Worm (Caenorhabditis elegans): ENCODE results near the gene col-40.

The col-40 gene

ce11 chrII:1085546-1085945, 21.2 kb downstream of the col-40 start:
- TF ChIP-seq nhr-2 (tag; optimal IDR thresholded peaks at IDR 0.05): no peak
- TF ChIP-seq lin-13 (tag; optimal IDR thresholded peaks at IDR 0.05): no peak
- TF ChIP-seq ces-1 (GFP tag; optimal IDR thresholded peaks at IDR 0.05): no peak
- TF ChIP-seq elt-3 (tag; optimal IDR thresholded peaks at IDR 0.05): no peak
- no peak for TF ChIP-seq tbx-8 (GFP tag; optimal IDR thresholded peaks at IDR 0.05)
- TF ChIP-seq ceh-43 (GFP tag; optimal IDR thresholded peaks at IDR 0.05): no peak
- no peak for TF ChIP-seq ztf-11 (tag; optimal IDR thresholded peaks at IDR 0.05)
- no peak for TF ChIP-seq bed-3 (GFP tag; optimal IDR thresholded peaks at IDR 0.05)
- no peak for TF ChIP-seq snpc-4 (tag; optimal IDR thresholded peaks at IDR 0.05)
- no peak for TF ChIP-seq sem-2 (GFP tag; optimal IDR thresholded peaks at IDR 0.05)
- TF ChIP-seq unc-62 (GFP tag; optimal IDR thresholded peaks at IDR 0.05): no peak
- TF ChIP-seq unc-39 (tag; optimal IDR thresholded peaks at IDR 0.05): no peak
- no peak for TF ChIP-seq nhr-28 (tag; optimal IDR thresholded peaks at IDR 0.05)
- TF ChIP-seq nhr-76 (tag; optimal IDR thresholded peaks at IDR 0.05): no peak
- TF ChIP-seq mep-1 (tag; optimal IDR thresholded peaks at IDR 0.05): no peak
- TF ChIP-seq lsy-2 (tag; optimal IDR thresholded peaks at IDR 0.05): no peak
- TF ChIP-seq M03D4.4 (tag; optimal IDR thresholded peaks at IDR 0.05): no peak

- TF ChIP-seq ces-1 (GFP tag; optimal IDR thresholded peaks at IDR 0.05): peak; percentile 6
- TF ChIP-seq lin-13 (tag; optimal IDR thresholded peaks at IDR 0.05): no peak
- TF ChIP-seq unc-62 (GFP tag; optimal IDR thresholded peaks at IDR 0.05): peak; percentile 71
- TF ChIP-seq ztf-11 (tag; optimal IDR thresholded peaks at IDR 0.05): no peak
- TF ChIP-seq ceh-43 (GFP tag; optimal IDR thresholded peaks at IDR 0.05): no peak
- TF ChIP-seq ceh-83 (GFP tag; optimal IDR thresholded peaks at IDR 0.05): no peak
- no peak for TF ChIP-seq drap-1 (GFP tag; optimal IDR thresholded peaks at IDR 0.05)
- no peak for TF ChIP-seq elt-1 (tag; optimal IDR thresholded peaks at IDR 0.05; ENCODE audit: borderline replicate concordance, insufficient read depth)
- TF ChIP-seq hlh-1 (tag; optimal IDR thresholded peaks at IDR 0.05): peak; percentile 75
- no peak for TF ChIP-seq sptf-1 (tag; optimal IDR thresholded peaks at IDR 0.05)
- no peak for TF ChIP-seq unc-39 (tag; optimal IDR thresholded peaks at IDR 0.05)
- peak; percentile 13 for TF ChIP-seq unc-120 (tag; optimal IDR thresholded peaks at IDR 0.05; ENCODE audit: poor library complexity, severe bottlenecking)
Measured at ce11 chrII:1084899-1085298, 21.9 kb downstream of the col-40 start.

ce11 chrII:1082859-1083258, 23.9 kb downstream of the col-40 start, which contains the start of gene K02E7.1:
Gene K02E7.1, plus strand, starts transcription at chrII:1083159.
- TF ChIP-seq snpc-4 (tag; optimal IDR thresholded peaks at IDR 0.05) (no peak), unc-62 (GFP tag; optimal IDR thresholded peaks at IDR 0.05) (no peak), cnd-1 (tag; optimal IDR thresholded peaks at IDR 0.05) (no peak), ces-1 (GFP tag; optimal IDR thresholded peaks at IDR 0.05) (no peak), nhr-2 (tag; optimal IDR thresholded peaks at IDR 0.05) (no peak), lsy-2 (tag; optimal IDR thresholded peaks at IDR 0.05) (no peak), nhr-12 (tag; optimal IDR thresholded peaks at IDR 0.05) (no peak), tbx-8 (GFP tag; optimal IDR thresholded peaks at IDR 0.05) (no peak), sem-2 (GFP tag; optimal IDR thresholded peaks at IDR 0.05) (no peak)

- TF ChIP-seq hlh-1 (tag; optimal IDR thresholded peaks at IDR 0.05) (no peak), sptf-1 (tag; optimal IDR thresholded peaks at IDR 0.05) (no peak), lin-13 (tag; optimal IDR thresholded peaks at IDR 0.05) (no peak), tbx-8 (GFP tag; optimal IDR thresholded peaks at IDR 0.05) (no peak), ceh-83 (GFP tag; optimal IDR thresholded peaks at IDR 0.05) (no peak), ham-2 (GFP tag; optimal IDR thresholded peaks at IDR 0.05) (no peak), ceh-39 (tag; optimal IDR thresholded peaks at IDR 0.05) (no peak), nhr-2 (tag; optimal IDR thresholded peaks at IDR 0.05) (no peak), nhr-12 (tag; optimal IDR thresholded peaks at IDR 0.05) (no peak), drap-1 (GFP tag; optimal IDR thresholded peaks at IDR 0.05) (no peak), pha-4 (tag; optimal IDR thresholded peaks at IDR 0.05) (no peak), zip-8 (tag; optimal IDR thresholded peaks at IDR 0.05) (no peak), snpc-4 (tag; optimal IDR thresholded peaks at IDR 0.05) (no peak), lsy-2 (tag; optimal IDR thresholded peaks at IDR 0.05) (no peak), ces-1 (GFP tag; optimal IDR thresholded peaks at IDR 0.05) (no peak), mab-5 (tag; optimal IDR thresholded peaks at IDR 0.05) (no peak), ceh-43 (GFP tag; optimal IDR thresholded peaks at IDR 0.05) (no peak), flh-1 (GFP tag; optimal IDR thresholded peaks at IDR 0.05) (no peak), sem-2 (GFP tag; optimal IDR thresholded peaks at IDR 0.05) (no peak), ztf-11 (tag; optimal IDR thresholded peaks at IDR 0.05) (no peak)
Measured at ce11 chrII:1075424-1075823, 31.3 kb downstream of the col-40 start, which contains the start of gene K02E7.11. Gene K02E7.11, minus strand, starts transcription at chrII:1075524.

ce11 chrII:1072106-1072505, 34.7 kb downstream of the col-40 start, which contains the start of gene K02E7.4:
Gene K02E7.4, plus strand, starts transcription at chrII:1072406.
- TF ChIP-seq cnd-1 (tag; optimal IDR thresholded peaks at IDR 0.05): no peak
- no peak for TF ChIP-seq unc-39 (tag; optimal IDR thresholded peaks at IDR 0.05)
- TF ChIP-seq ceh-83 (GFP tag; optimal IDR thresholded peaks at IDR 0.05): no peak
- TF ChIP-seq ceh-43 (GFP tag; optimal IDR thresholded peaks at IDR 0.05): no peak
- TF ChIP-seq pha-4 (tag; optimal IDR thresholded peaks at IDR 0.05): no peak
- TF ChIP-seq drap-1 (GFP tag; optimal IDR thresholded peaks at IDR 0.05): no peak
- no peak for TF ChIP-seq elt-3 (tag; optimal IDR thresholded peaks at IDR 0.05)
- no peak for TF ChIP-seq ceh-39 (tag; optimal IDR thresholded peaks at IDR 0.05)
- no peak for TF ChIP-seq nhr-28 (tag; optimal IDR thresholded peaks at IDR 0.05)
- no peak for TF ChIP-seq snpc-4 (tag; optimal IDR thresholded peaks at IDR 0.05)
- no peak for TF ChIP-seq mab-5 (tag; optimal IDR thresholded peaks at IDR 0.05)
- TF ChIP-seq mls-2 (tag; optimal IDR thresholded peaks at IDR 0.05): no peak
- TF ChIP-seq lin-32 (GFP tag; optimal IDR thresholded peaks at IDR 0.05): no peak
- TF ChIP-seq lsy-2 (tag; optimal IDR thresholded peaks at IDR 0.05): no peak
- TF ChIP-seq nhr-76 (tag; optimal IDR thresholded peaks at IDR 0.05): no peak
- TF ChIP-seq lin-13 (tag; optimal IDR thresholded peaks at IDR 0.05): no peak
- no peak for TF ChIP-seq ces-1 (GFP tag; optimal IDR thresholded peaks at IDR 0.05)
- no peak for TF ChIP-seq sptf-1 (tag; optimal IDR thresholded peaks at IDR 0.05)
- TF ChIP-seq elt-1 (tag; optimal IDR thresholded peaks at IDR 0.05; ENCODE audit: borderline replicate concordance, insufficient read depth): no peak
- TF ChIP-seq unc-62 (GFP tag; optimal IDR thresholded peaks at IDR 0.05): no peak
